Fruit fly (Drosophila melanogaster) whole organism, prepupa: ENCODE measurements around the gene CG33160.

Experiments used
- CG11762 ChIP-seq: fragments of 200-800 bp; sonication (Bioruptor generic); optimal IDR thresholded peaks from 3 replicates; lab custom pipeline; 2016; ENCODE audit warnings: missing biosample characterization, missing genetic modification characterization; ENCODE audit not compliant: insufficient read depth
- Hr4 ChIP-seq: fragments of 200-800 bp; sonication (Bioruptor generic); optimal IDR thresholded peaks from 3 replicates; lab custom pipeline; 2016; ENCODE audit warnings: missing biosample characterization, missing genetic modification characterization
- Sox14 ChIP-seq: fragments of 200-800 bp; sonication (Bioruptor generic); optimal IDR thresholded peaks from 3 replicates; lab custom pipeline; 2016; ENCODE audit warnings: missing biosample characterization, missing genetic modification characterization
- Sox15 ChIP-seq: fragments of 200-800 bp; sonication (Bioruptor generic); optimal IDR thresholded peaks from 3 replicates; lab custom pipeline; 2016; ENCODE audit warnings: missing biosample characterization, missing genetic modification characterization
- esn ChIP-seq: fragments of 200-800 bp; sonication (Bioruptor generic); optimal IDR thresholded peaks from 2 replicates; lab custom pipeline; 2016; ENCODE audit warnings: missing biosample characterization, mild to moderate bottlenecking, missing genetic modification characterization, moderate library complexity

- TF ChIP-seq Sox14 (GFP tag; lab: Kevin White, UChicago) (no peak), CG11762 (GFP tag; lab: Kevin White, UChicago) (no peak), Hr4 (no peak), esn (GFP tag; lab: Kevin White, UChicago) (no peak), Sox15 (GFP tag; lab: Kevin White, UChicago) (no peak)
These were observed 12.7 kb upstream of the CG33160 start, which contains the start of the genes hob and nSMase for dm6 chr3L:3218859-3219258.
